Fruit fly (Drosophila melanogaster): Measurements from ENCODE around the gene GlcAT-S.

The GlcAT-S gene

DNA sequence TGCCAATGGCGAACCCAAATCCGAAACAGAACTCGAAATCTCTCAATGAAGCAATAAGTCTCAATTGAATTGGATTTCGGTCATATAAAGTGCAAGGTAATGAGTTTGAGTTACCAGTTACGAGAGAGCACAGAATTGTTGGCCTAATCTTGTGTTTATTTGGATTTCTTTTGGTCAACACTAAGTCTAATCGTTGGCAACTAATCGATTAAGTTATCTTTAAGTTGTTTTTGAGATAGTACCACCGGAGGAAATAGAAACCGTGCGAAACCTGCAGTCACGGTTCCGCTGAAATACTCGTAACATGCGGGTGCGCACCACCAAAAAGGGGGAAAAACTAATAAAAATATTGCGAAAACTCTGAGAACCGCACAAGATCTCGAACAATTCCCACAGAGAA, 27.1 kb upstream of the GlcAT-S start, which contains the start of gene CG3841:
Gene CG3841, plus strand, starts transcription at position 301 of the 400 bp plus-strand sequence.
- TF ChIP-seq exex (tag; optimal IDR thresholded peaks at IDR 0.05), result peak; percentile 40
- no peak for TF ChIP-seq CG4707 (GFP tag; optimal IDR thresholded peaks at IDR 0.05)

DNA sequence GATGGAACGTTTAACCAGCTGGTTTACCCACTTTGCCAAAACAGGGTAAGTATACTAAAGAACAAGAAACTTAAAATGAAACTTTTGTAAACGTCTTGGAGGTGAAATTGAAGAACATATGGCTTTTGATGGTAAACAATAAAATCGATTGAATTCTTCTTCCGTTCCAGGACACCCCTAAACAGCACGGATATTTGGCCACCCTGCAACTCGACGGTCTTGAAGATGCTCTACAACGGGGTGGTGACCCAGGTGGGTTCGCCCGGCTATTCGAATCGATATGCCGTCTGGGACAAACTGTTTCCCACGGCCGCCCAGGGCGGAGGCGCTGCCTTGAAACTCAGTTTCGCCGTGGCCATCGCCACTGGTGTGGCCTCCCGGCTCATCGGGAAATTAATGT, 25.1 kb upstream of the GlcAT-S start:
- TF ChIP-seq sob (GFP tag; IDR thresholded peaks at IDR 0.05) (0 out of 2 replicates have a peak, but pooled peaks have one; percentile 10), B-H1 (GFP tag; IDR thresholded peaks at IDR 0.05) (no peak), cg (GFP tag; optimal IDR thresholded peaks at IDR 0.05) (no peak), gce (GFP tag; IDR thresholded peaks at IDR 0.05) (no peak), Fer2 (tag; optimal IDR thresholded peaks at IDR 0.05) (no peak), MTF-1 (GFP tag; optimal IDR thresholded peaks at IDR 0.05; ENCODE audit: borderline replicate concordance) (no peak), CG9876 (GFP tag; optimal IDR thresholded peaks at IDR 0.05) (no peak), CG34422 (GFP tag; IDR thresholded peaks at IDR 0.05) (no peak), CG18262 (tag; optimal IDR thresholded peaks at IDR 0.05) (no peak), bsh (GFP tag; optimal IDR thresholded peaks at IDR 0.05) (no peak), CG15479 (GFP tag; optimal IDR thresholded peaks at IDR 0.05) (no peak), Ets65A (GFP tag) (peak; percentile 73), crol (GFP tag; IDR thresholded peaks at IDR 0.05) (no peak), CG11093 (GFP tag; IDR thresholded peaks at IDR 0.05) (no peak), Gsc (GFP tag; IDR thresholded peaks at IDR 0.05) (no peak), onecut (GFP tag; IDR thresholded peaks at IDR 0.05) (peak; percentile 50; the same call in 1 of the 2 replicates), mirr (GFP tag; optimal IDR thresholded peaks at IDR 0.05) (no peak), CG7745 (tag; optimal IDR thresholded peaks at IDR 0.05) (no peak), crc (GFP tag; optimal IDR thresholded peaks at IDR 0.05) (no peak), CG6654 (GFP tag; optimal IDR thresholded peaks at IDR 0.05) (no peak), pros (GFP tag; optimal IDR thresholded peaks at IDR 0.05) (peak; percentile 6), CG30403 (GFP tag; optimal IDR thresholded peaks at IDR 0.05) (no peak), nerfin-1 (tag; optimal IDR thresholded peaks at IDR 0.05) (no peak)

- TF ChIP-seq repo (GFP tag; optimal IDR thresholded peaks at IDR 0.05) (no peak), disco-r (GFP tag; optimal IDR thresholded peaks at IDR 0.05) (no peak), chn (GFP tag; optimal IDR thresholded peaks at IDR 0.05) (no peak), CG11093 (GFP tag; IDR thresholded peaks at IDR 0.05) (no peak), CG13424 (tag; optimal IDR thresholded peaks at IDR 0.05) (peak; percentile 18), CG10543 (GFP tag; optimal IDR thresholded peaks at IDR 0.05) (no peak), CG31441 (GFP tag; IDR thresholded peaks at IDR 0.05) (peak; percentile 68; the same call in 1 of the 2 replicates), CG10959 (GFP tag; IDR thresholded peaks at IDR 0.05) (peak; percentile 73), CG6854 (GFP tag; optimal IDR thresholded peaks at IDR 0.05) (no peak), CG13123 (GFP tag; optimal IDR thresholded peaks at IDR 0.05) (no peak), toy (GFP tag; IDR thresholded peaks at IDR 0.05) (no peak), NK7.1 (GFP tag; optimal IDR thresholded peaks at IDR 0.05) (no peak), CG1602 (GFP tag; optimal IDR thresholded peaks at IDR 0.05) (peak; percentile 32), CG17359 (tag; optimal IDR thresholded peaks at IDR 0.05) (peak; percentile 50), Fer3 (tag; optimal IDR thresholded peaks at IDR 0.05) (no peak), Vsx1 (GFP tag; optimal IDR thresholded peaks at IDR 0.05) (no peak), Aef1 (GFP tag; IDR thresholded peaks at IDR 0.05) (no peak), wek (GFP tag; optimal IDR thresholded peaks at IDR 0.05) (no peak), onecut (GFP tag; IDR thresholded peaks at IDR 0.05) (no peak), Hmr (GFP tag; optimal IDR thresholded peaks at IDR 0.05) (no peak), CG17912 (GFP tag; optimal IDR thresholded peaks at IDR 0.05) (no peak), kah (GFP tag; optimal IDR thresholded peaks at IDR 0.05) (no peak), CG17568 (GFP tag; optimal IDR thresholded peaks at IDR 0.05) (no peak), CG11247 (GFP tag; IDR thresholded peaks at IDR 0.05) (no peak), tgo (GFP tag; IDR thresholded peaks at IDR 0.05) (peak; percentile 18; the same call in 1 of the 3 replicates)
Measured at dm6 chr2L:9594625-9595300, 21.5 kb upstream of the GlcAT-S start.

Data from whole organism, embryonic.